In the genomic region with DNA sequence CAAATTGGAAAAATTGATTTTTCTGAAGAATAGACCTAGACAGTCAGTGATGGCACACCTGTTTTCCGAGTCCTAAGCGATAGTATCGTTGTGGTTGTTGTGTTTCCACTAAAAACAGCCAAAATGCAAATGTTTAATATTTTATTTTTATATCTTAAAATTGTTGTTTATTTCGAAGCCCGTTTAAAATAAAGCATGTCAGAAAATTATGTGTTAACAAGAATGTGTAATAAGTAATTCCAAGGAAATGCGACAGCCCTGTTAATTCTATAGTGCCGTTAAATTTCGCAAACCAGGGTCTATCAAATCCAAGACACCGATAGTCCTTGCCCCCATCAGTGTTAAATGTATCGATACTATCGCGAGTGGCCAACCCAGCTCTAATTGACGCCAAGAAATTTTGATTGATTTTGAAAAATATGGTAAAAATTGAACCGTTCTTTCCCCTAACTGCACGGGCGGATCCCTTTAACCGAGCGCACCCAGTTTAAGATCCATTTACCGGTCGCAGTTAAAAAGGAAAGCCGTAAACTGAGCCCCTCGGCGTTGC, we compare ENCODE assay signal across 5 fruit fly cellular contexts.
TF ChIP-seq lines count a peak whose summit lies in the region.

TSS of gene Pex23 (minus strand) at position 61 of the 550 bp plus-strand sequence.

- peak; percentile 16 for TF ChIP-seq CTCF in whole organism, embryonic (GFP tag; optimal IDR thresholded peaks at IDR 0.05; lab: Kevin White, UChicago)

TF ChIP-seq in whole organism, adult, 20 proteins besides CTCF, POLR2A, EP300 and RAD21 (continues in another document):
- TF ChIP-seq CG11617 (GFP tag; optimal IDR thresholded peaks at IDR 0.05; lab: Kevin White, UChicago) (peak; percentile 74), ovo (GFP tag; optimal IDR thresholded peaks at IDR 0.05; lab: Kevin White, UChicago) (peak; percentile 52), CG14711 (tag; optimal IDR thresholded peaks at IDR 0.05; lab: Kevin White, UChicago) (peak; percentile 96), CG7101 (tag; optimal IDR thresholded peaks at IDR 0.05; lab: Kevin White, UChicago) (peak; percentile 75), bab1 (GFP tag; optimal IDR thresholded peaks at IDR 0.05; lab: Kevin White, UChicago) (peak; percentile 91), CG1620 (GFP tag; optimal IDR thresholded peaks at IDR 0.05; lab: Kevin White, UChicago) (peak; percentile 74), CG12768 (GFP tag; optimal IDR thresholded peaks at IDR 0.05; lab: Kevin White, UChicago) (peak; percentile 48), kay (GFP tag; lab: Kevin White, UChicago; ENCODE audit: borderline replicate concordance) (no peak), Mnt (GFP tag; optimal IDR thresholded peaks at IDR 0.05; lab: Kevin White, UChicago) (peak; percentile 70), cnc (optimal IDR thresholded peaks at IDR 0.05; lab: Kevin White, UChicago) (no peak), CG33017 (tag; optimal IDR thresholded peaks at IDR 0.05; lab: Kevin White, UChicago) (peak; percentile 35), tj (GFP tag; optimal IDR thresholded peaks at IDR 0.05; lab: Kevin White, UChicago) (peak; percentile 41), cic (GFP tag; optimal IDR thresholded peaks at IDR 0.05; lab: Kevin White, UChicago) (peak; percentile 9), Crg-1 (GFP tag; optimal IDR thresholded peaks at IDR 0.05; lab: Kevin White, UChicago) (peak; percentile 50), Hr96 (GFP tag; optimal IDR thresholded peaks at IDR 0.05; lab: Kevin White, UChicago) (peak; percentile 79), Clk (GFP tag; optimal IDR thresholded peaks at IDR 0.05; lab: Kevin White, UChicago) (peak; percentile 68)

TF ChIP-seq in whole organism, embryonic, 481 proteins besides CTCF, POLR2A, EP300 and RAD21 (continues in another document):
- TF ChIP-seq Dip2 (GFP tag; IDR thresholded peaks at IDR 0.05; lab: Robert Waterston, UW), result 0 out of 2 replicates have a peak, but pooled peaks have one; percentile 19
- TF ChIP-seq CG12071 (GFP tag; optimal IDR thresholded peaks at IDR 0.05; lab: Kevin White, UChicago), result no peak
- peak; percentile 80 for TF ChIP-seq CG11456 (GFP tag; IDR thresholded peaks at IDR 0.05; lab: Robert Waterston, UW)
- TF ChIP-seq CG11247 (GFP tag; IDR thresholded peaks at IDR 0.05; lab: Robert Waterston, UW), result peak; percentile 79
- no peak for TF ChIP-seq scrt (GFP tag; optimal IDR thresholded peaks at IDR 0.05; lab: Kevin White, UChicago)
- no peak for TF ChIP-seq gcm2 (GFP tag; optimal IDR thresholded peaks at IDR 0.05; lab: Kevin White, UChicago)
- peak; percentile 56; the same call in 1 of the 3 replicates for TF ChIP-seq so (GFP tag; IDR thresholded peaks at IDR 0.05; lab: Robert Waterston, UW)
- peak; percentile 75 for TF ChIP-seq CG15696 (tag; optimal IDR thresholded peaks at IDR 0.05; lab: Kevin White, UChicago)
- TF ChIP-seq Jarid2 (GFP tag; optimal IDR thresholded peaks at IDR 0.05; lab: Kevin White, UChicago), result no peak
- TF ChIP-seq sna (GFP tag; IDR thresholded peaks at IDR 0.05; lab: Robert Waterston, UW; ENCODE audit: partially characterized antibody), result peak; percentile 99
- TF ChIP-seq dysf (GFP tag; IDR thresholded peaks at IDR 0.05; lab: Robert Waterston, UW), result peak; percentile 77
- peak in 1 of 3 experiments; percentile 80 for TF ChIP-seq lola (GFP tag; optimal IDR thresholded peaks at IDR 0.05; lab: Kevin White, UChicago)
- TF ChIP-seq CG18011 (GFP tag; optimal IDR thresholded peaks at IDR 0.05; lab: Kevin White, UChicago), result peak; percentile 59
- peak; percentile 77 for TF ChIP-seq CG17328 (GFP tag; IDR thresholded peaks at IDR 0.05; lab: Robert Waterston, UW)
- TF ChIP-seq usp (GFP tag; optimal IDR thresholded peaks at IDR 0.05; lab: Kevin White, UChicago), result no peak
- peak; percentile 89 for TF ChIP-seq CG2120 (GFP tag; optimal IDR thresholded peaks at IDR 0.05; lab: Kevin White, UChicago)
- TF ChIP-seq grau (tag; optimal IDR thresholded peaks at IDR 0.05; lab: Kevin White, UChicago), result peak; percentile 77

TF ChIP-seq in whole organism, prepupa, 60 proteins besides CTCF, POLR2A, EP300 and RAD21 (continues in another document):
- peak; percentile 46 for TF ChIP-seq CG6792 (GFP tag; optimal IDR thresholded peaks at IDR 0.05; lab: Kevin White, UChicago)
- TF ChIP-seq pdm3 (GFP tag; optimal IDR thresholded peaks at IDR 0.05; lab: Kevin White, UChicago), result peak; percentile 82
- no peak for TF ChIP-seq acj6 (GFP tag; optimal IDR thresholded peaks at IDR 0.05; lab: Kevin White, UChicago)
- TF ChIP-seq Met (GFP tag; optimal IDR thresholded peaks at IDR 0.05; lab: Kevin White, UChicago), result no peak
- TF ChIP-seq Eip78C (GFP tag; lab: Kevin White, UChicago), result no peak
- TF ChIP-seq eg (GFP tag; IDR thresholded peaks at IDR 0.05; lab: Robert Waterston, UW), result peak; percentile 80
- no peak for TF ChIP-seq Eip75B (GFP tag; optimal IDR thresholded peaks at IDR 0.05; lab: Kevin White, UChicago)
- TF ChIP-seq CG3919 (GFP tag; optimal IDR thresholded peaks at IDR 0.05; lab: Kevin White, UChicago), result peak; percentile 72
- TF ChIP-seq salr (GFP tag; optimal IDR thresholded peaks at IDR 0.05; lab: Kevin White, UChicago), result no peak
- no peak for TF ChIP-seq fd59A (GFP tag; optimal IDR thresholded peaks at IDR 0.05; lab: Kevin White, UChicago)
- peak; percentile 80 for TF ChIP-seq CG31627 (GFP tag; optimal IDR thresholded peaks at IDR 0.05; lab: Kevin White, UChicago)
- peak; percentile 75 for TF ChIP-seq Smox (GFP tag; optimal IDR thresholded peaks at IDR 0.05; lab: Kevin White, UChicago)
- no peak for TF ChIP-seq fd85E (GFP tag; optimal IDR thresholded peaks at IDR 0.05; lab: Kevin White, UChicago)
- TF ChIP-seq OdsH (GFP tag; optimal IDR thresholded peaks at IDR 0.05; lab: Kevin White, UChicago), result no peak
- no peak for TF ChIP-seq net (GFP tag; optimal IDR thresholded peaks at IDR 0.05; lab: Kevin White, UChicago)
- TF ChIP-seq CG6808 (GFP tag; optimal IDR thresholded peaks at IDR 0.05; lab: Kevin White, UChicago), result no peak
- no peak for TF ChIP-seq CG6276 (GFP tag; optimal IDR thresholded peaks at IDR 0.05; lab: Kevin White, UChicago)
- peak; percentile 82 for TF ChIP-seq cyc (GFP tag; optimal IDR thresholded peaks at IDR 0.05; lab: Kevin White, UChicago)
- peak; percentile 70 for TF ChIP-seq CG3032 (tag; optimal IDR thresholded peaks at IDR 0.05; lab: Kevin White, UChicago)

TF ChIP-seq in whole organism, pupa, 21 proteins besides CTCF, POLR2A, EP300 and RAD21 (continues in another document):
- TF ChIP-seq CG9948 (tag; optimal IDR thresholded peaks at IDR 0.05; lab: Kevin White, UChicago) (peak; percentile 44), CG4496 (GFP tag; IDR thresholded peaks at IDR 0.05; lab: Robert Waterston, UW) (peak; percentile 83), CG32121 (GFP tag; IDR thresholded peaks at IDR 0.05; lab: Robert Waterston, UW) (peak; percentile 49; the same call in 1 of the 2 replicates), CG15710 (tag; optimal IDR thresholded peaks at IDR 0.05; lab: Kevin White, UChicago) (peak; percentile 66), CG12605 (GFP tag; IDR thresholded peaks at IDR 0.05; lab: Robert Waterston, UW) (peak; percentile 7; the same call in 1 of the 2 replicates), gl (tag; optimal IDR thresholded peaks at IDR 0.05; lab: Kevin White, UChicago) (no peak), CG8301 (tag; optimal IDR thresholded peaks at IDR 0.05; lab: Kevin White, UChicago) (no peak), CG14655 (GFP tag; optimal IDR thresholded peaks at IDR 0.05; lab: Kevin White, UChicago) (no peak), Pif1A (GFP tag; optimal IDR thresholded peaks at IDR 0.05; lab: Kevin White, UChicago) (no peak), EcR (GFP tag; optimal IDR thresholded peaks at IDR 0.05; lab: Kevin White, UChicago) (no peak), fd96Ca (GFP tag; IDR thresholded peaks at IDR 0.05; lab: Robert Waterston, UW) (peak; percentile 78), CG13204 (GFP tag; optimal IDR thresholded peaks at IDR 0.05; lab: Kevin White, UChicago) (no peak), Snoo (tag; optimal IDR thresholded peaks at IDR 0.05; lab: Kevin White, UChicago) (peak; percentile 59), rn (GFP tag; IDR thresholded peaks at IDR 0.05; lab: Robert Waterston, UW) (peak; percentile 62), CG8159 (tag; optimal IDR thresholded peaks at IDR 0.05; lab: Kevin White, UChicago) (peak; percentile 55), Pif1B (GFP tag; optimal IDR thresholded peaks at IDR 0.05; lab: Kevin White, UChicago) (no peak), D1 (tag; optimal IDR thresholded peaks at IDR 0.05; lab: Kevin White, UChicago) (no peak), CG10348 (GFP tag; IDR thresholded peaks at IDR 0.05; lab: Robert Waterston, UW) (peak; percentile 51; the same call in 1 of the 2 replicates), CG17806 (tag; optimal IDR thresholded peaks at IDR 0.05; lab: Kevin White, UChicago) (peak; percentile 49)

TF ChIP-seq in whole organism, wandering third instar larva, 38 proteins besides CTCF, POLR2A, EP300 and RAD21 (continues in another document):
- TF ChIP-seq Myc (optimal IDR thresholded peaks at IDR 0.05; lab: Kevin White, UChicago), result peak; percentile 26
- no peak for TF ChIP-seq pan (optimal IDR thresholded peaks at IDR 0.05; lab: Kevin White, UChicago)
- peak; percentile 68 for TF ChIP-seq Hr83 (GFP tag; optimal IDR thresholded peaks at IDR 0.05; lab: Kevin White, UChicago; ENCODE audit: poor library complexity, severe bottlenecking)
- TF ChIP-seq Mio (GFP tag; optimal IDR thresholded peaks at IDR 0.05; lab: Kevin White, UChicago), result no peak
- peak; percentile 58 for TF ChIP-seq Sp1 (GFP tag; optimal IDR thresholded peaks at IDR 0.05; lab: Kevin White, UChicago)
- TF ChIP-seq HLH106 (tag; optimal IDR thresholded peaks at IDR 0.05; lab: Kevin White, UChicago), result peak; percentile 78
- TF ChIP-seq jim (GFP tag; optimal IDR thresholded peaks at IDR 0.05; lab: Kevin White, UChicago), result no peak
- no peak for TF ChIP-seq Dfd (GFP tag; optimal IDR thresholded peaks at IDR 0.05; lab: Kevin White, UChicago)
- peak; percentile 85 for TF ChIP-seq rgr (GFP tag; optimal IDR thresholded peaks at IDR 0.05; lab: Kevin White, UChicago)
- TF ChIP-seq Rel (GFP tag; optimal IDR thresholded peaks at IDR 0.05; lab: Kevin White, UChicago), result no peak
- TF ChIP-seq Rel (tag; optimal IDR thresholded peaks at IDR 0.05; lab: Kevin White, UChicago), result peak; percentile 32
- no peak for TF ChIP-seq lola (GFP tag; optimal IDR thresholded peaks at IDR 0.05; lab: Kevin White, UChicago)
- no peak for TF ChIP-seq brk (GFP tag; optimal IDR thresholded peaks at IDR 0.05; lab: Kevin White, UChicago)
- TF ChIP-seq CG9705 (GFP tag; optimal IDR thresholded peaks at IDR 0.05; lab: Kevin White, UChicago), result peak; percentile 58
- no peak for TF ChIP-seq dmrt93B (GFP tag; optimal IDR thresholded peaks at IDR 0.05; lab: Kevin White, UChicago)
- peak; percentile 86 for TF ChIP-seq h (GFP tag; optimal IDR thresholded peaks at IDR 0.05; lab: Kevin White, UChicago)
- TF ChIP-seq Vsx2 (GFP tag; optimal IDR thresholded peaks at IDR 0.05; lab: Kevin White, UChicago; ENCODE audit: partially characterized antibody), result no peak
- peak; percentile 69 for TF ChIP-seq psq (GFP tag; optimal IDR thresholded peaks at IDR 0.05; lab: Kevin White, UChicago)
- no peak for TF ChIP-seq N (GFP tag; optimal IDR thresholded peaks at IDR 0.05; lab: Kevin White, UChicago)
- no peak for TF ChIP-seq dl (GFP tag; optimal IDR thresholded peaks at IDR 0.05; lab: Kevin White, UChicago; ENCODE audit: insufficient read depth in 1 of 2, partially characterized antibody in 2 of 2)
- no peak for TF ChIP-seq tai (GFP tag; optimal IDR thresholded peaks at IDR 0.05; lab: Kevin White, UChicago)
